Worm (Caenorhabditis elegans) whole organism, L1 larva: Measurements from ENCODE around the gene nhr-6.

ENCODE experiments used
- blmp-1 ChIP-seq: fragments of 150-350 bp; optimal IDR thresholded peaks from 2 replicates; lab custom pipeline; 2014; ENCODE audit warnings: missing biosample characterization, missing genetic modification characterization
- ceh-90 ChIP-seq: sonication (generic microtip); optimal IDR thresholded peaks from 2 replicates; lab custom pipeline; 2016; ENCODE audit warnings: missing genetic modification characterization, missing compliant biosample characterization
- fkh-10 ChIP-seq: sonication (generic microtip); optimal IDR thresholded peaks from 2 replicates; lab custom pipeline; 2017; ENCODE audit warnings: missing biosample characterization, missing genetic modification reagents, missing genetic modification characterization
- grh-1 ChIP-seq: fragments of 200-800 bp; sonication (Bioruptor generic); IDR thresholded peaks from 2 replicates; pipeline ENCODE4 v1.3.6; 2022; ENCODE audit warnings: missing genetic modification reagents, missing genetic modification characterization, missing compliant biosample characterization
- hlh-17 ChIP-seq: fragments of 200-800 bp; sonication (Bioruptor generic); optimal IDR thresholded peaks from 2 replicates; lab custom pipeline; 2018; ENCODE audit warnings: missing genetic modification characterization, mild to moderate bottlenecking, missing compliant biosample characterization, moderate library complexity, borderline replicate concordance
- nhr-12 ChIP-seq: sonication (generic microtip); optimal IDR thresholded peaks from 2 replicates; lab custom pipeline; 2017; ENCODE audit warnings: missing biosample characterization, missing genetic modification characterization
- nhr-237 ChIP-seq: fragments of 150-350 bp; optimal IDR thresholded peaks from 2 replicates; lab custom pipeline; 2014; ENCODE audit warnings: missing biosample characterization, missing genetic modification characterization
- nhr-76 ChIP-seq: sonication (generic microtip); optimal IDR thresholded peaks from 2 replicates; lab custom pipeline; 2017; ENCODE audit warnings: missing biosample characterization, missing genetic modification characterization
- pqm-1 ChIP-seq: sonication (generic microtip); optimal IDR thresholded peaks from 3 replicates; lab custom pipeline; 2017; ENCODE audit warnings: missing biosample characterization, missing genetic modification characterization
- snpc-4 ChIP-seq: fragments of 150-350 bp; optimal IDR thresholded peaks from 2 replicates; lab custom pipeline; 2014; ENCODE audit warnings: missing biosample characterization, missing genetic modification characterization
- swsn-7 ChIP-seq: sonication (generic microtip); optimal IDR thresholded peaks from 2 replicates; lab custom pipeline; 2016; ENCODE audit warnings: missing genetic modification characterization, missing compliant biosample characterization
- unc-62 ChIP-seq: fragments of 150-350 bp; optimal IDR thresholded peaks from 2 replicates; lab custom pipeline; 2014; ENCODE audit warnings: missing biosample characterization, missing genetic modification reagents, missing genetic modification characterization
- unc-86 ChIP-seq: sonication (generic microtip); optimal IDR thresholded peaks from 2 replicates; lab custom pipeline; 2016; ENCODE audit warnings: missing genetic modification characterization, missing compliant biosample characterization
- zip-4 ChIP-seq: fragments of 200-800 bp; sonication (Bioruptor generic); optimal IDR thresholded peaks from 2 replicates; lab custom pipeline; 2018; ENCODE audit warnings: mild to moderate bottlenecking, missing genetic modification characterization, moderate library complexity, missing compliant biosample characterization

ce11 chrIII:3571371-3571902 is 1.9 kb upstream of the nhr-6 start:
- no peak for TF ChIP-seq fkh-10
- TF ChIP-seq nhr-237 = no peak
- no peak for TF ChIP-seq pqm-1 (tag; lab: Kevin White, UChicago)
- no peak for TF ChIP-seq grh-1
- TF ChIP-seq nhr-76 (tag; lab: Kevin White, UChicago) = no peak
- TF ChIP-seq unc-86 = no peak
- TF ChIP-seq blmp-1 (tag; lab: Kevin White, UChicago) = no peak
- no peak for TF ChIP-seq nhr-12 (tag; lab: Kevin White, UChicago)
- TF ChIP-seq hlh-17 (GFP tag; lab: Kevin White, UChicago) = no peak
- no peak for TF ChIP-seq ceh-90 (tag; lab: Kevin White, UChicago)
- TF ChIP-seq unc-62 (GFP tag; lab: Kevin White, UChicago) = no peak
- no peak for TF ChIP-seq snpc-4 (tag; lab: Kevin White, UChicago)
- TF ChIP-seq swsn-7 (tag; lab: Kevin White, UChicago) = no peak
- TF ChIP-seq zip-4 (GFP tag; lab: Kevin White, UChicago) = no peak
